Fruit fly (Drosophila melanogaster): ENCODE data around the gene CG13454.
A peak's percentile ranks its signal among the peaks of the same experiment; 100 is the strongest.

dm6 chr3L:15516440-15516839, 416 bp downstream of the CG13454 start:
- TF ChIP-seq HLH106 (tag; optimal IDR thresholded peaks at IDR 0.05) (no peak), Rel (GFP tag; optimal IDR thresholded peaks at IDR 0.05) (no peak), Rel (tag; optimal IDR thresholded peaks at IDR 0.05) (no peak), Myc (optimal IDR thresholded peaks at IDR 0.05) (peak; percentile 75), h (GFP tag; optimal IDR thresholded peaks at IDR 0.05) (no peak), rgr (GFP tag; optimal IDR thresholded peaks at IDR 0.05) (no peak), CG32264 (GFP tag; optimal IDR thresholded peaks at IDR 0.05) (no peak), Dfd (GFP tag; optimal IDR thresholded peaks at IDR 0.05) (no peak), OdsH (GFP tag; optimal IDR thresholded peaks at IDR 0.05) (no peak), Hnf4 (GFP tag; optimal IDR thresholded peaks at IDR 0.05) (no peak), Hr83 (GFP tag; optimal IDR thresholded peaks at IDR 0.05; ENCODE audit: poor library complexity, severe bottlenecking) (no peak)
